Worm (Caenorhabditis elegans) whole organism, late embryonic: ENCODE results near the gene pdhb-1.

Experiments used
- C38D4.7 ChIP-seq: fragments of 200-800 bp; sonication (Bioruptor generic); optimal IDR thresholded peaks from 2 replicates; lab custom pipeline; 2018; ENCODE audit warnings: mild to moderate bottlenecking, missing genetic modification characterization, moderate library complexity, missing compliant biosample characterization
- Y22D7AL.16 ChIP-seq: sonication (generic microtip); optimal IDR thresholded peaks from 2 replicates; lab custom pipeline; 2016; ENCODE audit warnings: missing genetic modification characterization, missing compliant biosample characterization
- ceh-22 ChIP-seq: sonication (generic microtip); optimal IDR thresholded peaks from 2 replicates; lab custom pipeline; 2017; ENCODE audit warnings: missing biosample characterization, missing genetic modification characterization
- unc-42 ChIP-seq: sonication (generic microtip); optimal IDR thresholded peaks from 2 replicates; lab custom pipeline; 2016; ENCODE audit warnings: missing genotype, missing genetic modification characterization, missing compliant biosample characterization

Gene pdhb-1

ce11 chrIV:3453346-3453745 is 53.9 kb downstream of the pdhb-1 start, which contains the start of gene srz-23:
srz-23 (plus strand) TSS chrIV:3453608.
- TF ChIP-seq Y22D7AL.16 (no peak), unc-42 (no peak), ceh-22 (no peak), C38D4.7 (GFP tag; lab: Kevin White, UChicago) (no peak)
